Worm (Caenorhabditis elegans) whole organism, L4 larva: Measurements from ENCODE around the gene C10G8.8.

Experiments
- F26F4.8 ChIP-seq: fragments of 200-800 bp; sonication (Bioruptor generic); conservative IDR thresholded peaks from 2 replicates; pipeline ENCODE4 v1.3.6; 2022; ENCODE audit warnings: missing genetic modification characterization, missing compliant biosample characterization
- Y105C5A.15 ChIP-seq: fragments of 200-800 bp; sonication (Bioruptor generic); IDR thresholded peaks from 2 replicates; pipeline ENCODE4 v1.3.6; 2022; ENCODE audit warnings: missing genetic modification characterization, missing compliant biosample characterization
- Y75B8A.6 ChIP-seq: fragments of 200-800 bp; sonication (Bioruptor generic); IDR thresholded peaks from 2 replicates; pipeline ENCODE4 v1.3.6; 2022; ENCODE audit warnings: missing genetic modification reagents, missing genetic modification characterization, missing compliant biosample characterization
- ZK546.5 ChIP-seq, 2 experiments: sonication (generic microtip); optimal IDR thresholded peaks; 2 replicates each; lab custom pipeline; 2017; ENCODE audit warnings: missing biosample characterization in 2 of 2, missing genetic modification characterization in 2 of 2
- aha-1 ChIP-seq: fragments of 150-350 bp; peaks from one replicate; lab custom pipeline; 2014; ENCODE audit warnings: missing biosample characterization, missing genetic modification characterization
- arid-1 ChIP-seq: fragments of 200-800 bp; sonication (Bioruptor generic); conservative IDR thresholded peaks from 2 replicates; pipeline ENCODE4 v1.3.6; 2022; ENCODE audit warnings: missing genetic modification reagents, missing genetic modification characterization, missing compliant biosample characterization
- daf-8 ChIP-seq: fragments of 200-800 bp; sonication (Bioruptor generic); IDR thresholded peaks from 2 replicates; pipeline ENCODE4 v1.3.6; 2022; ENCODE audit warnings: missing genetic modification characterization, missing compliant biosample characterization
- dmd-8 ChIP-seq: fragments of 200-800 bp; sonication (Bioruptor generic); IDR thresholded peaks from 2 replicates; pipeline ENCODE4 v1.3.6; 2022; ENCODE audit warnings: missing genetic modification characterization, missing compliant biosample characterization
- fos-1 ChIP-seq: fragments of 150-350 bp; optimal IDR thresholded peaks from 2 replicates; lab custom pipeline; 2014; ENCODE audit warnings: missing biosample characterization, missing genetic modification characterization
- jun-1 ChIP-seq: fragments of 150-350 bp; optimal IDR thresholded peaks from 2 replicates; lab custom pipeline; 2014; ENCODE audit warnings: missing biosample characterization, missing genetic modification reagents, missing genetic modification characterization
- lin-1 ChIP-seq: fragments of 200-800 bp; sonication (Bioruptor generic); IDR thresholded peaks from 2 replicates; pipeline ENCODE4 v1.3.6; 2022; ENCODE audit warnings: missing genetic modification reagents, missing genetic modification characterization, missing compliant biosample characterization
- lin-13 ChIP-seq: fragments of 150-350 bp; optimal IDR thresholded peaks from 2 replicates; lab custom pipeline; 2014; ENCODE audit warnings: missing biosample characterization, missing genetic modification reagents, missing genetic modification characterization
- madf-5 ChIP-seq, 2 experiments: fragments of 200-800 bp; sonication (Bioruptor generic); IDR thresholded peaks; 2 replicates each; pipeline ENCODE4 v1.3.6; 2022; ENCODE audit warnings: missing compliant biosample characterization in 2 of 2, missing genetic modification characterization in 2 of 2
- mxl-2 ChIP-seq: fragments of 200-800 bp; sonication (Bioruptor generic); conservative IDR thresholded peaks from 2 replicates; pipeline ENCODE4 v1.3.6; 2022; ENCODE audit warnings: missing genetic modification reagents, missing genetic modification characterization, missing compliant biosample characterization
- nhr-11 ChIP-seq: fragments of 150-350 bp; optimal IDR thresholded peaks from 2 replicates; lab custom pipeline; 2014; ENCODE audit warnings: missing biosample characterization, missing genetic modification characterization
- nhr-41 ChIP-seq: fragments of 200-800 bp; sonication (Bioruptor generic); IDR thresholded peaks from 2 replicates; pipeline ENCODE4 v1.3.6; 2022; ENCODE audit warnings: missing genetic modification reagents, missing genetic modification characterization, missing compliant biosample characterization
- pqm-1 ChIP-seq: sonication (generic microtip); optimal IDR thresholded peaks from 2 replicates; lab custom pipeline; 2017; ENCODE audit warnings: missing biosample characterization, missing genetic modification characterization
- rbr-2 ChIP-seq: sonication (generic microtip); optimal IDR thresholded peaks from 2 replicates; lab custom pipeline; 2016; ENCODE audit warnings: missing genotype, missing genetic modification characterization, missing compliant biosample characterization
- saeg-2 ChIP-seq: fragments of 200-800 bp; sonication (Bioruptor generic); IDR thresholded peaks from 2 replicates; pipeline ENCODE4 v1.3.6; 2022; ENCODE audit warnings: missing genetic modification reagents, missing genetic modification characterization, missing compliant biosample characterization
- set-16 ChIP-seq: fragments of 200-800 bp; sonication (Bioruptor generic); IDR thresholded peaks from 2 replicates; pipeline ENCODE4 v1.3.6; 2022; ENCODE audit warnings: missing genetic modification reagents, missing genetic modification characterization, missing compliant biosample characterization
- tra-1 ChIP-seq: fragments of 200-800 bp; sonication (Bioruptor generic); IDR thresholded peaks from 2 replicates; pipeline ENCODE4 v1.3.6; 2022; ENCODE audit warnings: missing genetic modification reagents, missing genetic modification characterization, missing compliant biosample characterization
- unc-130 ChIP-seq: sonication (generic microtip); optimal IDR thresholded peaks from 2 replicates; lab custom pipeline; 2016; ENCODE audit warnings: missing genetic modification reagents, missing genetic modification characterization, missing compliant biosample characterization
- unc-62 ChIP-seq, 3 experiments: fragments of 150-350 bp in 1 of 3; sonication (generic microtip); optimal IDR thresholded peaks in 2 of 3; peaks in 1 of 3; 1 replicate in 1 of 3; 2 replicates in 2 of 3; lab custom pipeline; 2014 to 2017; ENCODE audit warnings: missing biosample characterization in 3 of 3, missing genetic modification characterization in 3 of 3, missing genetic modification reagents in 3 of 3, missing genotype in 1 of 3
- vab-7 ChIP-seq: fragments of 200-800 bp; sonication (Bioruptor generic); IDR thresholded peaks from 2 replicates; pipeline ENCODE4 v1.3.6; 2022; ENCODE audit warnings: missing genetic modification reagents, missing genetic modification characterization, missing compliant biosample characterization
- zfp-3 ChIP-seq: fragments of 200-800 bp; sonication (Bioruptor generic); conservative IDR thresholded peaks from 2 replicates; pipeline ENCODE4 v1.3.6; 2022; ENCODE audit warnings: missing genetic modification reagents, missing genetic modification characterization, missing compliant biosample characterization
- ztf-11 ChIP-seq: fragments of 150-350 bp; optimal IDR thresholded peaks from 2 replicates; lab custom pipeline; 2014; ENCODE audit warnings: missing biosample characterization, missing genetic modification characterization

Gene C10G8.8

DNA sequence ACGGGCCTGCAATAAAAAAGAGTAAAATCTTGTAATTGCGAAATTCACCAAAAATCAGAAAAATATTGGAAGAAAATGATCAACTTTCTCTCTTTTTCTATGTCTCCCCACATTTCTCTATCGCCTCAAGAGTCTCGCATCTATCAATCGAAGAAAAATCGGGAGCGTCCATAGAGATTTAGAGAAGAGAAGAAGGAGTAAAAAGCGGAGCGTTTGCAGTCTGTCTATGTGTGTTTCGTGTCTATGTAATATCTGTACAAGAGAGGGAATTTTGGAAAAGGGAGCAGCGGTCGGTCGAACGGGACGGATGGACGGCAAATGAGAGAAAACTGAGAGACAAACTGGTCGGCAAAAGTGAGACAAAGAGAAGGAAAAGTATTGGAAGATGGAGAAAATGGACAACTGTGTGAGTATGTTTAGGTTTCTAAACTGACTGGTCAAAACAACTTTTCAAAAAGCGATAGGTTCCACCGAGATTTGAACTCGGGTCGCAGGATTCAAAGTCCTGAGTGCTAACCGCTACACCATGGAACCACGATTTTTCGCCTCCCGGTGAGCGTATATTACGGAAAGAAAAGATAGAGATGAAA is 1.6 kb upstream of the C10G8.8 start (continued):
- TF ChIP-seq dmd-8 (peak; percentile 65; the same call in 1 of the 2 replicates), unc-130 (GFP tag; lab: Kevin White, UChicago) (no peak), madf-5 (GFP tag; IDR thresholded peaks at IDR 0.05; lab: Robert Waterston, UW) (no peak), vab-7 (GFP tag; lab: Robert Waterston, UW) (0 out of 2 replicates have a peak, but pooled peaks have one; percentile 37), fos-1 (tag; lab: Kevin White, UChicago) (no peak), rbr-2 (tag; lab: Kevin White, UChicago) (peak; percentile 29), Y105C5A.15 (GFP tag; lab: Robert Waterston, UW) (no peak), F26F4.8 (GFP tag; lab: Robert Waterston, UW) (no peak), Y75B8A.6 (GFP tag; lab: Robert Waterston, UW) (no peak), lin-13 (GFP tag; lab: Kevin White, UChicago) (peak; percentile 28), mxl-2 (GFP tag; lab: Robert Waterston, UW) (no peak), saeg-2 (GFP tag; lab: Robert Waterston, UW) (no peak), nhr-11 (tag; lab: Kevin White, UChicago) (no peak), jun-1 (tag; lab: Kevin White, UChicago) (no peak), ZK546.5 (tag; optimal IDR thresholded peaks at IDR 0.05; lab: Kevin White, UChicago) (no peak)

DNA sequence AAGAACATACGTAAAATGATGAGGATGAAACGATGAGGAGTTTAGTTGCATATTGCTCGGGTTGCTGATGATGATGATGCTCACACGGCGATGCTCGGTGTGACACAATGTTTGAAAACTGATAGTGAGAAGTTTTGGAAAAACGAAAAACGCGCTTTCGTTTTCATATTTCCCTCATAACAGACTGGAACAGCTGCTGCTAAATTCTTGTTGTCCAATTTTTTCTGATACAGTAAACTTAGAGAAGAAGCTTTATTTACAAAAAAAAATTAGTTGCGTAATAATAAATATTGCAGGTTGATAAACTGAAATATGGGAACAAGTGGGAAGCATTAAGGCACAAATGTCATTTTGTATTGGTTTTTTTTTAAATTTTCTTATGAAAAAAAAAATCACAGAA is 3.6 kb downstream of the C10G8.8 start, which contains the start of gene ceh-33:
TSS of gene ceh-33 (minus strand) at position 101 of the 400 bp plus-strand sequence.
- TF ChIP-seq aha-1 (peak; percentile 18), pqm-1 (no peak), unc-62 (GFP tag; optimal IDR thresholded peaks at IDR 0.05 in 1 of 2; lab: Kevin White, UChicago) (peak in 1 of 2 experiments; percentile 55), unc-62 (tag; optimal IDR thresholded peaks at IDR 0.05; lab: Kevin White, UChicago) (no peak)

DNA sequence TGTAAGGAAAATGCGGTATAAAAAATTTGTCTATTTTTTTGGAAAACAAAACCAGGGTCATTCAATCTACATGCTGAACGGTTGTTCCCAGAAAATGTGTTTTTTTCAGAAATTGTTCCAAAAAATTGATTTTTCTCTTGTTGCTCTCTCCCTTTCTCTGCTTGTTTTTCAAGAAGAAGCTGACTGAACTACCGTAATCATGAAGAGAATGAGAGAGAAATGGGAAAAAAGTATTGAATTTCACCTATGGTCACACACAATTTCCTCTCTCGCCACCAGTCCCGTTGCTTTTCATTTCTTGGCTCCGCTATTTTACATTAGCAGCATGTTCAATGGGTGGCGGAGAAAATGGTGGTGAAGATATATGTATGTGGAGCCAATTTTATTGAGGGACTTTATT is 5.4 kb downstream of the C10G8.8 start:
- TF ChIP-seq unc-62 (GFP tag; optimal IDR thresholded peaks at IDR 0.05 in 1 of 2; lab: Kevin White, UChicago), result peak in 1 of 2 experiments; percentile 60
- TF ChIP-seq unc-62 (tag; optimal IDR thresholded peaks at IDR 0.05; lab: Kevin White, UChicago), result no peak
- TF ChIP-seq tra-1 (GFP tag; lab: Robert Waterston, UW), result no peak

DNA sequence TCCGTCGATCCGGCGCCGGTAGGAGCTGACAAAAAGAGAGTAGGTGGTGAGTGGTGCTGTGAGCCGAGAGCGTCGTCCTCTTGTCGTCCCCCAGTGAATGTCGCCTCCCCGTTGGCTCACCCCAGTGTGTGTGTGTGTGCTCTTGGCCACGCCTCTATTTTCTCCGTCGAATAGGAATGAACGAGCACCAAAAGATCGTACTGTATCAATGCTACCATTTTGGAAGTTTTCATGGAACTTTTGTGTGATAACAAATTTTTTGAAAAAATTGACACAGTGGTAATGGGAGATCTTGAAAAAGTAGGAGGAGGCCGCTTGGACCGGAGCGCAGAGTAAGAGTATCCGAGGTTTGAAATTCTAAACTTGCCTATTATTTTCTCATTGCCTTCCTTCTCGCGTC is 8.7 kb downstream of the C10G8.8 start, which contains the start of gene ceh-34:
TSS of gene ceh-34 (minus strand) at position 101 of the 400 bp plus-strand sequence.
- TF ChIP-seq arid-1 (GFP tag; lab: Robert Waterston, UW) (no peak), vab-7 (GFP tag; lab: Robert Waterston, UW) (no peak), set-16 (GFP tag; lab: Robert Waterston, UW) (peak; percentile 42; the same call in 1 of the 2 replicates), zfp-3 (GFP tag; lab: Robert Waterston, UW) (no peak), lin-1 (GFP tag; lab: Robert Waterston, UW) (no peak), nhr-41 (GFP tag; lab: Robert Waterston, UW) (no peak)

DNA sequence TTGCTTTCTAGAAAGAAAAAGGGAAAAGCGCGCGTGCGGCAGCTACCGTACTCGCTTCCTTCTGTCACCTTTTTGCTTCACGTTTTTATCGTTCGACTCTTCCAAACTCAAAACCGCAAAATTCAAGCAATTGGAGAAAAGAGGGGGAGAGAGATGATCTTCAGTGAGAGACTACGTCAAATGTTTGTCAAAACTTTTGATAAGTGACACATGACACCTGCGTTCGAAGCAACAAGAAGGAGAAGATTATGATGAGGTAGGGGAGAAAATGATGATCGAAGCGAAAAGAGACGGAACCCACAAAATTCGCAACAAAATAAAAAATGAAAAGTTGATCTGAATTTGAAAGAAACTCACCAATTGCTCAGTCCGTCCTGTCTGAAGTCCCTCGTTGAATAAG is 9.9 kb downstream of the C10G8.8 start:
- TF ChIP-seq daf-8 (GFP tag; lab: Robert Waterston, UW) (no peak), Y105C5A.15 (GFP tag; lab: Robert Waterston, UW) (no peak), unc-62 (GFP tag; optimal IDR thresholded peaks at IDR 0.05 in 1 of 2; lab: Kevin White, UChicago) (peak in 1 of 2 experiments; percentile 97), unc-62 (tag; optimal IDR thresholded peaks at IDR 0.05; lab: Kevin White, UChicago) (no peak)

DNA sequence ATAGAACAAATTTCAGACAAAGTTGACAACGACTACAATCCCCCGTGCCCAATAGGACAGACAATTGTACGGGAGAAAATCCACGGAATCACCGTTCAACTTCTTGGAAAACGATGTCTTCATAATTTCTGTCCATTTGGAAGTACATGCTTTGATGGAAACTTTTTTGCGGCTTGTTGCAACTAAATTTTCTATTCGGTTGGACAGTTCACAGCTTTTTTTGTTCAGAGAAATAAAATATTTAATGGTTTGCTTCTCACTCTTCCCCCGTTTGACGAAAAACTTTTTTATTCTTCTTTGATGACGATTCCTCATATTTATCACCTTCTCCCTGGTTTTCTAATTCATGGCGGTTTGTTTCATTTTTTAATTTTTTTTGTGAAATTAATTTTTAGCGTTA is 14.1 kb downstream of the C10G8.8 start, which contains the start of gene C10G8.2:
TSS of gene C10G8.2 (plus strand) at position 301 of the 400 bp plus-strand sequence.
- TF ChIP-seq ztf-11 (tag; lab: Kevin White, UChicago), result no peak
- TF ChIP-seq unc-62 (GFP tag; optimal IDR thresholded peaks at IDR 0.05 in 1 of 2; lab: Kevin White, UChicago), result peak in 1 of 2 experiments; percentile 50
- TF ChIP-seq unc-62 (tag; optimal IDR thresholded peaks at IDR 0.05; lab: Kevin White, UChicago), result no peak
- TF ChIP-seq, all 104 proteins: peak for 1

DNA sequence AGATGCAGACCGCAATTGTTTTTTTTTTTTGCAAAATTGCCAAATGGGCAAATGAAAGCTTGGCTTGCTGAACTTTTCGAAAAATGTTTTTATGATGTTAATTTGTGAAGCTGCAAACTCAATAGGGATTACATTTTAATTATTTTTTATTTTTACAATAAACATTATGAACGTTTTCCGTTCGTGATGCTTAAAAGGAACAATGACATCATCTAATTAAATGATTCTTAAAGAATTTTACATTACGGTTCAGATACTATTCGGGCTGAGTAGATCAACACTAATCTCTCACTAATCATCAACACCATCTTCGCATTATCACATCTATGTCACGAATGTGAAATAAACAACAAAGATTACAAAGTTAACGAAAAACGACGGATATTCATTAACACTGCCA is 15.8 kb downstream of the C10G8.8 start, which contains the start of gene C10G8.3:
TSS of gene C10G8.3 (plus strand) at position 301 of the 400 bp plus-strand sequence.
- TF ChIP-seq pqm-1 (no peak), unc-62 (GFP tag; optimal IDR thresholded peaks at IDR 0.05 in 1 of 2; lab: Kevin White, UChicago) (peak in 1 of 2 experiments; percentile 45), unc-62 (tag; optimal IDR thresholded peaks at IDR 0.05; lab: Kevin White, UChicago) (no peak)
- TF ChIP-seq, all 104 proteins: peak for 1
